Fruit fly (Drosophila melanogaster): ENCODE measurements around the gene CG10252.

Gene CG10252

dm6 chr3R:23662782-23663181, 33.3 kb downstream of the CG10252 start:
- TF ChIP-seq usp (GFP tag; optimal IDR thresholded peaks at IDR 0.05) (no peak), Dll (optimal IDR thresholded peaks at IDR 0.05) (no peak), pan (optimal IDR thresholded peaks at IDR 0.05) (no peak), psq (optimal IDR thresholded peaks at IDR 0.05) (no peak), CG8478 (optimal IDR thresholded peaks at IDR 0.05) (no peak)

dm6 chr3R:23659598-23659997, 36.4 kb downstream of the CG10252 start:
- TF ChIP-seq usp (GFP tag; optimal IDR thresholded peaks at IDR 0.05) (no peak), psq (optimal IDR thresholded peaks at IDR 0.05) (no peak), Dll (optimal IDR thresholded peaks at IDR 0.05) (no peak), EcR (GFP tag; optimal IDR thresholded peaks at IDR 0.05) (no peak), pan (optimal IDR thresholded peaks at IDR 0.05) (no peak), CG8478 (optimal IDR thresholded peaks at IDR 0.05) (no peak)

dm6 chr3R:23658948-23659347, 37.1 kb downstream of the CG10252 start:
- no peak for TF ChIP-seq usp (GFP tag; optimal IDR thresholded peaks at IDR 0.05)
- TF ChIP-seq EcR (GFP tag; optimal IDR thresholded peaks at IDR 0.05), result no peak
- no peak for TF ChIP-seq Dll (optimal IDR thresholded peaks at IDR 0.05)
- no peak for TF ChIP-seq pan (optimal IDR thresholded peaks at IDR 0.05)
- TF ChIP-seq psq (optimal IDR thresholded peaks at IDR 0.05), result no peak
- TF ChIP-seq CG8478 (optimal IDR thresholded peaks at IDR 0.05), result no peak

dm6 chr3R:23657357-23658318, 38.4 kb downstream of the CG10252 start:
- TF ChIP-seq psq (optimal IDR thresholded peaks at IDR 0.05), result no peak
- TF ChIP-seq Dll (optimal IDR thresholded peaks at IDR 0.05), result no peak
- TF ChIP-seq CG8478 (optimal IDR thresholded peaks at IDR 0.05), result no peak
- TF ChIP-seq EcR (GFP tag; optimal IDR thresholded peaks at IDR 0.05), result no peak
- no peak for TF ChIP-seq pan (optimal IDR thresholded peaks at IDR 0.05)
- TF ChIP-seq usp (GFP tag; optimal IDR thresholded peaks at IDR 0.05), result no peak

dm6 chr3R:23655501-23655900, 40.5 kb downstream of the CG10252 start:
- TF ChIP-seq Dll (optimal IDR thresholded peaks at IDR 0.05), result no peak
- no peak for TF ChIP-seq usp (GFP tag; optimal IDR thresholded peaks at IDR 0.05)
- no peak for TF ChIP-seq CG8478 (optimal IDR thresholded peaks at IDR 0.05)
- TF ChIP-seq pan (optimal IDR thresholded peaks at IDR 0.05), result no peak
- TF ChIP-seq psq (optimal IDR thresholded peaks at IDR 0.05), result no peak
- no peak for TF ChIP-seq EcR (GFP tag; optimal IDR thresholded peaks at IDR 0.05)

- TF ChIP-seq usp (GFP tag; optimal IDR thresholded peaks at IDR 0.05) (no peak), psq (optimal IDR thresholded peaks at IDR 0.05) (no peak), CG8478 (optimal IDR thresholded peaks at IDR 0.05) (no peak), Dll (optimal IDR thresholded peaks at IDR 0.05) (no peak), EcR (GFP tag; optimal IDR thresholded peaks at IDR 0.05) (no peak)
These were observed 43.4 kb downstream of the CG10252 start for dm6 chr3R:23652525-23653108.

dm6 chr3R:23649831-23650230, 46.2 kb downstream of the CG10252 start:
- no peak for TF ChIP-seq CG8478 (optimal IDR thresholded peaks at IDR 0.05)
- no peak for TF ChIP-seq psq (optimal IDR thresholded peaks at IDR 0.05)
- TF ChIP-seq Dll (optimal IDR thresholded peaks at IDR 0.05), result no peak
- no peak for TF ChIP-seq pan (optimal IDR thresholded peaks at IDR 0.05)
- no peak for TF ChIP-seq EcR (GFP tag; optimal IDR thresholded peaks at IDR 0.05)
- TF ChIP-seq usp (GFP tag; optimal IDR thresholded peaks at IDR 0.05), result no peak

- TF ChIP-seq Dll (optimal IDR thresholded peaks at IDR 0.05) (no peak), usp (GFP tag; optimal IDR thresholded peaks at IDR 0.05) (no peak), pan (optimal IDR thresholded peaks at IDR 0.05) (no peak), EcR (GFP tag; optimal IDR thresholded peaks at IDR 0.05) (no peak)
These were observed 49.9 kb downstream of the CG10252 start for dm6 chr3R:23646183-23646582.

Data from whole organism.